Fruit fly (Drosophila melanogaster) whole organism, embryonic: ENCODE data around the gene aqz.

Experiments
- ATbp ChIP-seq: fragments of 200-800 bp; sonication (Bioruptor generic); optimal IDR thresholded peaks from 2 replicates; lab custom pipeline; 2017; ENCODE audit warnings: missing biosample characterization, mild to moderate bottlenecking, missing genetic modification characterization, missing genetic modification reagents
- Bgb ChIP-seq: fragments of 200-800 bp; sonication (Bioruptor generic); IDR thresholded peaks from 2 replicates; pipeline ENCODE4 v1.3.6; 2022; ENCODE audit warnings: missing biosample characterization, missing genetic modification characterization; ENCODE audit not compliant: partially characterized antibody
- C15 ChIP-seq: fragments of 200-800 bp; sonication (Bioruptor generic); IDR thresholded peaks from 3 replicates; pipeline ENCODE4 v1.3.6; 2022; ENCODE audit warnings: missing biosample characterization, missing genetic modification characterization
- CG11398 ChIP-seq: fragments of 200-800 bp; sonication (Bioruptor generic); optimal IDR thresholded peaks from 2 replicates; lab custom pipeline; 2016; ENCODE audit warnings: missing biosample characterization, missing genetic modification characterization
- CG11560 ChIP-seq: fragments of 200-800 bp; sonication (Bioruptor generic); IDR thresholded peaks from 3 replicates; pipeline ENCODE4 v1.3.6; 2022; ENCODE audit warnings: missing biosample characterization, missing genetic modification characterization
- CG13287 ChIP-seq: fragments of 200-800 bp; sonication (Bioruptor generic); IDR thresholded peaks from 2 replicates; pipeline ENCODE4 v1.3.6; 2022; ENCODE audit warnings: missing biosample characterization, missing genetic modification characterization; ENCODE audit not compliant: partially characterized antibody
- CG15073 ChIP-seq: fragments of 200-800 bp; sonication (Bioruptor generic); optimal IDR thresholded peaks from 2 replicates; lab custom pipeline; 2016; ENCODE audit warnings: missing biosample characterization, missing genetic modification characterization
- CG15479 ChIP-seq: fragments of 200-800 bp; sonication (Bioruptor generic); optimal IDR thresholded peaks from 3 replicates; lab custom pipeline; 2019; ENCODE audit warnings: missing biosample characterization, mild to moderate bottlenecking, missing genetic modification characterization, moderate library complexity
- CG16779 ChIP-seq: fragments of 200-800 bp; sonication (Bioruptor generic); IDR thresholded peaks from 2 replicates; pipeline ENCODE4 v1.3.6; 2022; ENCODE audit warnings: missing biosample characterization, missing genetic modification characterization
- CG16815 ChIP-seq: fragments of 200-800 bp; sonication (Bioruptor generic); optimal IDR thresholded peaks from 3 replicates; lab custom pipeline; 2017; ENCODE audit warnings: missing biosample characterization, mild to moderate bottlenecking, missing genetic modification characterization
- CG16863 ChIP-seq: fragments of 200-800 bp; sonication (Bioruptor generic); optimal IDR thresholded peaks from 3 replicates; lab custom pipeline; 2016; ENCODE audit warnings: missing biosample characterization, missing genetic modification characterization
- CG17328 ChIP-seq: fragments of 200-800 bp; sonication (Bioruptor generic); IDR thresholded peaks from 2 replicates; pipeline ENCODE4 v1.3.6; 2022; ENCODE audit warnings: missing biosample characterization, missing genetic modification characterization
- CG2202 ChIP-seq: fragments of 200-800 bp; sonication (Bioruptor generic); optimal IDR thresholded peaks from 2 replicates; lab custom pipeline; 2018; ENCODE audit warnings: missing biosample characterization, mild to moderate bottlenecking, missing genetic modification characterization
- CG2712 ChIP-seq: fragments of 200-800 bp; optimal IDR thresholded peaks from 3 replicates; lab custom pipeline; 2019; ENCODE audit warnings: missing biosample characterization, mild to moderate bottlenecking, missing genetic modification characterization, moderate library complexity
- CG2889 ChIP-seq: fragments of 200-800 bp; sonication (Bioruptor generic); IDR thresholded peaks from 3 replicates; pipeline ENCODE4 v1.3.6; 2022; ENCODE audit warnings: missing biosample characterization, missing genetic modification characterization
- CG3281 ChIP-seq: fragments of 200-800 bp; sonication (Bioruptor generic); optimal IDR thresholded peaks from 3 replicates; lab custom pipeline; 2017; ENCODE audit warnings: missing biosample characterization, mild to moderate bottlenecking, missing genetic modification characterization
- CG3838 ChIP-seq: fragments of 200-800 bp; sonication (Bioruptor generic); optimal IDR thresholded peaks from 3 replicates; lab custom pipeline; 2016; ENCODE audit warnings: missing biosample characterization, missing genetic modification characterization
- CG43689 ChIP-seq: fragments of 200-800 bp; sonication (Bioruptor generic); IDR thresholded peaks from 2 replicates; pipeline ENCODE4 v1.3.6; 2022; ENCODE audit warnings: missing biosample characterization, missing genetic modification characterization
- CG6683 ChIP-seq: fragments of 200-800 bp; sonication (Bioruptor generic); optimal IDR thresholded peaks from 2 replicates; lab custom pipeline; 2017; ENCODE audit warnings: missing biosample characterization, mild to moderate bottlenecking, missing genetic modification characterization, missing genetic modification reagents
- CG7745 ChIP-seq: fragments of 200-800 bp; sonication (Bioruptor generic); optimal IDR thresholded peaks from 2 replicates; lab custom pipeline; 2018; ENCODE audit warnings: missing biosample characterization, mild to moderate bottlenecking, missing genetic modification characterization, moderate library complexity
- CG8478 ChIP-seq: fragments of >200 bp; optimal IDR thresholded peaks from 2 replicates; lab custom pipeline; 2018
- CG8944 ChIP-seq: fragments of 200-800 bp; sonication (Bioruptor generic); optimal IDR thresholded peaks from 3 replicates; lab custom pipeline; 2016; ENCODE audit warnings: missing biosample characterization, missing genetic modification characterization
- CG9797 ChIP-seq: fragments of 200-800 bp; sonication (Bioruptor generic); optimal IDR thresholded peaks from 3 replicates; lab custom pipeline; 2018; ENCODE audit warnings: missing biosample characterization, mild to moderate bottlenecking, missing genetic modification characterization
- CHES-1-like ChIP-seq: fragments of 200-800 bp; sonication (Bioruptor generic); optimal IDR thresholded peaks from 2 replicates; lab custom pipeline; 2016; ENCODE audit warnings: missing biosample characterization, missing genetic modification characterization
- D19A ChIP-seq: fragments of 200-800 bp; optimal IDR thresholded peaks from 3 replicates; lab custom pipeline; 2019; ENCODE audit warnings: missing biosample characterization, mild to moderate bottlenecking, missing genetic modification characterization, moderate library complexity
- Dbx ChIP-seq: fragments of 200-800 bp; sonication (Bioruptor generic); IDR thresholded peaks from 3 replicates; pipeline ENCODE4 v1.3.6; 2022; ENCODE audit warnings: missing biosample characterization, missing genetic modification characterization
- Dp ChIP-seq: fragments of 200-800 bp; sonication (Bioruptor generic); optimal IDR thresholded peaks from 2 replicates; lab custom pipeline; 2018; ENCODE audit warnings: missing biosample characterization, mild to moderate bottlenecking, missing genetic modification characterization, moderate library complexity
- E2f1 ChIP-seq: fragments of 200-800 bp; sonication (Bioruptor generic); IDR thresholded peaks from 2 replicates; pipeline ENCODE4 v1.3.6; 2022; ENCODE audit warnings: missing biosample characterization, missing genetic modification characterization
- Hey ChIP-seq: fragments of 200-800 bp; sonication (Bioruptor generic); optimal IDR thresholded peaks from 3 replicates; lab custom pipeline; 2018; ENCODE audit warnings: missing biosample characterization, mild to moderate bottlenecking, missing genetic modification characterization
- Lhr ChIP-seq: fragments of 200-800 bp; sonication (Bioruptor generic); optimal IDR thresholded peaks from 3 replicates; lab custom pipeline; 2017; ENCODE audit warnings: mild to moderate bottlenecking, missing biosample characterization, missing genetic modification reagents, missing genetic modification characterization
- Mad ChIP-seq: fragments of 200-800 bp; sonication (Bioruptor generic); optimal IDR thresholded peaks from 2 replicates; lab custom pipeline; 2016; ENCODE audit warnings: missing biosample characterization, missing genetic modification characterization
- Max ChIP-seq: fragments of 200-800 bp; sonication (Bioruptor generic); optimal IDR thresholded peaks from 2 replicates; lab custom pipeline; 2016; ENCODE audit warnings: missing biosample characterization, mild to moderate bottlenecking, missing genetic modification characterization
- Med ChIP-seq: fragments of 200-800 bp; sonication (Bioruptor generic); peaks from one replicate; lab custom pipeline; 2016; ENCODE audit warnings: missing biosample characterization, missing genetic modification characterization, mild to moderate bottlenecking, inconsistent platforms, moderate library complexity
- NK7.1 ChIP-seq: fragments of 200-800 bp; sonication (Bioruptor generic); optimal IDR thresholded peaks from 3 replicates; lab custom pipeline; 2016; ENCODE audit warnings: missing biosample characterization, missing genetic modification characterization
- Nf-YC ChIP-seq: fragments of 200-800 bp; optimal IDR thresholded peaks from 3 replicates; lab custom pipeline; 2019; ENCODE audit warnings: missing biosample characterization, mild to moderate bottlenecking, missing genetic modification characterization, moderate library complexity
- PHDP ChIP-seq: fragments of 200-800 bp; sonication (Bioruptor generic); optimal IDR thresholded peaks from 3 replicates; lab custom pipeline; 2018; ENCODE audit warnings: missing biosample characterization, mild to moderate bottlenecking, missing genetic modification characterization, moderate library complexity
- Sox102F ChIP-seq: fragments of 200-800 bp; sonication (Bioruptor generic); optimal IDR thresholded peaks from 2 replicates; lab custom pipeline; 2018; ENCODE audit warnings: missing biosample characterization, mild to moderate bottlenecking, missing genetic modification characterization, moderate library complexity
- Taf1 ChIP-seq: fragments of 200-800 bp; sonication (Bioruptor generic); IDR thresholded peaks from 2 replicates; pipeline ENCODE4 v1.3.6; 2022; ENCODE audit warnings: missing biosample characterization, missing genetic modification characterization
- cwo ChIP-seq: fragments of 200-800 bp; sonication (Bioruptor generic); optimal IDR thresholded peaks from 3 replicates; lab custom pipeline; 2017; ENCODE audit warnings: missing biosample characterization, missing genetic modification characterization, mild to moderate bottlenecking, moderate library complexity, missing genetic modification reagents
- exex ChIP-seq: fragments of 200-800 bp; sonication (Bioruptor generic); optimal IDR thresholded peaks from 4 replicates; lab custom pipeline; 2018; ENCODE audit warnings: missing biosample characterization, mild to moderate bottlenecking, missing genetic modification characterization, moderate library complexity
- fd96Cb ChIP-seq: fragments of 200-800 bp; sonication (Bioruptor generic); optimal IDR thresholded peaks from 2 replicates; lab custom pipeline; 2018; ENCODE audit warnings: missing biosample characterization, mild to moderate bottlenecking, missing genetic modification characterization, moderate library complexity
- her ChIP-seq: fragments of 200-800 bp; sonication (Bioruptor generic); optimal IDR thresholded peaks from 2 replicates; lab custom pipeline; 2016; ENCODE audit warnings: missing biosample characterization, missing genetic modification characterization
- luna ChIP-seq: fragments of 200-800 bp; sonication (Bioruptor generic); optimal IDR thresholded peaks from 2 replicates; lab custom pipeline; 2016; ENCODE audit warnings: missing biosample characterization, missing genetic modification characterization
- nmo ChIP-seq: fragments of 200-800 bp; sonication (Bioruptor generic); optimal IDR thresholded peaks from 2 replicates; lab custom pipeline; 2018; ENCODE audit warnings: missing biosample characterization, mild to moderate bottlenecking, missing genetic modification characterization, moderate library complexity
- org-1 ChIP-seq: fragments of 200-800 bp; sonication (Bioruptor generic); optimal IDR thresholded peaks from 2 replicates; lab custom pipeline; 2017; ENCODE audit warnings: missing biosample characterization, missing genetic modification characterization
- peb ChIP-seq: fragments of 200-800 bp; sonication (Bioruptor generic); IDR thresholded peaks from 2 replicates; pipeline ENCODE4 v1.3.6; 2022; ENCODE audit warnings: missing biosample characterization, missing genetic modification characterization
- pros ChIP-seq: fragments of 200-800 bp; sonication (Bioruptor generic); optimal IDR thresholded peaks from 3 replicates; lab custom pipeline; 2019; ENCODE audit warnings: missing biosample characterization, mild to moderate bottlenecking, missing genetic modification characterization, moderate library complexity
- ranshi ChIP-seq: fragments of 200-800 bp; sonication (Bioruptor generic); IDR thresholded peaks from 2 replicates; pipeline ENCODE4 v1.3.6; 2022; ENCODE audit warnings: missing biosample characterization, missing genetic modification characterization
- run ChIP-seq: fragments of 200-800 bp; sonication (Bioruptor generic); optimal IDR thresholded peaks from 3 replicates; lab custom pipeline; 2018; ENCODE audit warnings: missing biosample characterization, mild to moderate bottlenecking, missing genetic modification characterization
- tin ChIP-seq: fragments of 200-800 bp; sonication (Bioruptor generic); optimal IDR thresholded peaks from 3 replicates; lab custom pipeline; 2016; ENCODE audit warnings: missing biosample characterization, missing genetic modification characterization
- tup ChIP-seq: fragments of 200-800 bp; sonication (Bioruptor generic); optimal IDR thresholded peaks from 2 replicates; lab custom pipeline; 2016; ENCODE audit warnings: missing biosample characterization, mild to moderate bottlenecking, missing genetic modification characterization, moderate library complexity

The aqz gene

DNA sequence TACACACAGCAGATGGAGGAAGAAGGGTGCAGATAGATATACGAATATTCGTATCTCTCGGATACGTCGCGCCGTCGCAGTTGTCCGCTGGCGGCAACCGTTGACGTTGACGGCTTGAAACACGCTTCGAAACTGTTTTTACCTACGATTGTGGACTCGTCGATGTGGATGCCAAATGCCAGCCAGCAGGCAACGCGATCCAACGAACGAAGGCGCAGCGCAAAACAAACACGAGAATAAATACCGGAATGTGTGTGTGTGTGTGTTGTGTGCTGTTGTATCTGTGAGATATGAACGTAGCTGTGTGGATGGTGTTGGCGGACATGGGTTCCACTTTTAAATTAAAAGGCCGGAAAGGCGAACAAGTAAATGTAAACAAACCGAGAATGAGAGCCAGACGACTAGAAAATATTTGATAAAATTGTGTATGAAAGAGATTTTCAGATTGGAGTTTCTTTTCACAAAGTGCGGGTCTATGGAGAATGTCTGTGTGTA is 25.7 kb upstream of the aqz start (continued):
- TF ChIP-seq CG3281 (GFP tag; lab: Kevin White, UChicago) (peak; percentile 70), run (tag; lab: Kevin White, UChicago) (peak; percentile 48), nmo (GFP tag; lab: Kevin White, UChicago) (no peak), her (GFP tag; lab: Kevin White, UChicago) (peak; percentile 76), CG8478 (lab: Kevin White, UChicago) (no peak), Med (peak; percentile 94), ranshi (GFP tag; lab: Robert Waterston, UW) (peak; percentile 48; the same call in 1 of the 2 replicates), CG2712 (tag; lab: Kevin White, UChicago) (peak; percentile 58), org-1 (GFP tag; lab: Kevin White, UChicago) (peak; percentile 53), CG11560 (tag; lab: Robert Waterston, UW) (no peak), Max (GFP tag; lab: Kevin White, UChicago) (peak; percentile 8), Dp (GFP tag; lab: Kevin White, UChicago) (peak; percentile 10), pros (GFP tag; lab: Kevin White, UChicago) (peak; percentile 84), Sox102F (GFP tag; lab: Kevin White, UChicago) (peak; percentile 0), CG15479 (peak; percentile 67), CG6683 (GFP tag; lab: Kevin White, UChicago) (peak; percentile 46), CG7745 (tag; lab: Kevin White, UChicago) (peak; percentile 70), PHDP (peak; percentile 51), exex (tag; lab: Kevin White, UChicago) (no peak), ATbp (GFP tag; lab: Kevin White, UChicago) (peak; percentile 60), Taf1 (GFP tag; lab: Robert Waterston, UW) (no peak), E2f1 (GFP tag; lab: Robert Waterston, UW) (peak; percentile 8; the same call in 1 of the 2 replicates), Dbx (GFP tag; lab: Robert Waterston, UW) (peak; percentile 79; the same call in 2 of the 3 replicates), CG8944 (GFP tag; lab: Kevin White, UChicago) (no peak), NK7.1 (GFP tag; lab: Kevin White, UChicago) (peak; percentile 21), fd96Cb (tag; lab: Kevin White, UChicago) (no peak), Lhr (GFP tag; lab: Kevin White, UChicago) (no peak), CG16863 (GFP tag; lab: Kevin White, UChicago) (peak; percentile 50), CG16815 (no peak), CG3838 (GFP tag; lab: Kevin White, UChicago) (no peak), CG16779 (GFP tag; lab: Robert Waterston, UW) (peak; percentile 66; the same call in 1 of the 2 replicates), Mad (no peak), tin (GFP tag; lab: Kevin White, UChicago) (peak; percentile 9), CG43689 (GFP tag; lab: Robert Waterston, UW) (no peak), Hey (tag; lab: Kevin White, UChicago) (peak; percentile 45), luna (no peak), peb (GFP tag; lab: Robert Waterston, UW) (no peak), CHES-1-like (peak; percentile 76), CG2889 (GFP tag; lab: Robert Waterston, UW) (no peak), CG11398 (GFP tag; lab: Kevin White, UChicago) (peak; percentile 33), Bgb (GFP tag; lab: Robert Waterston, UW) (peak; percentile 71), C15 (GFP tag; lab: Robert Waterston, UW) (no peak), tup (GFP tag; lab: Kevin White, UChicago) (no peak), CG2202 (tag; lab: Kevin White, UChicago) (peak; percentile 17), CG13287 (GFP tag; lab: Robert Waterston, UW) (peak; percentile 56; the same call in 1 of the 2 replicates), CG17328 (peak; percentile 64), CG9797 (GFP tag; lab: Kevin White, UChicago) (peak; percentile 16), CG15073 (GFP tag; lab: Kevin White, UChicago) (no peak), cwo (peak; percentile 45), D19A (peak; percentile 58), Nf-YC (peak; percentile 53)
